Fruit fly (Drosophila melanogaster) whole organism, prepupa: ENCODE data around the gene Act88F.

ENCODE experiments used
- CG10631 ChIP-seq: fragments of 200-800 bp; sonication (Bioruptor generic); optimal IDR thresholded peaks from 2 replicates; lab custom pipeline; 2016; ENCODE audit warnings: missing biosample characterization, missing genetic modification characterization
- CG10669 ChIP-seq: fragments of 200-800 bp; sonication (Bioruptor generic); optimal IDR thresholded peaks from 3 replicates; lab custom pipeline; 2018; ENCODE audit warnings: missing biosample characterization, mild to moderate bottlenecking, missing genetic modification characterization, moderate library complexity
- CG11294 ChIP-seq: fragments of 200-800 bp; sonication (Bioruptor generic); IDR thresholded peaks from 2 replicates; pipeline ENCODE4 v1.3.6; 2022; ENCODE audit warnings: missing biosample characterization, missing genetic modification characterization
- CG11762 ChIP-seq: fragments of 200-800 bp; sonication (Bioruptor generic); optimal IDR thresholded peaks from 3 replicates; lab custom pipeline; 2016; ENCODE audit warnings: missing biosample characterization, missing genetic modification characterization; ENCODE audit not compliant: insufficient read depth
- CG11902 ChIP-seq: fragments of 200-800 bp; sonication (Bioruptor generic); optimal IDR thresholded peaks from 3 replicates; lab custom pipeline; 2016; ENCODE audit warnings: missing biosample characterization, missing genetic modification characterization
- CG15336 ChIP-seq: fragments of 200-800 bp; sonication (Bioruptor generic); IDR thresholded peaks from 2 replicates; pipeline ENCODE4 v1.3.6; 2022; ENCODE audit warnings: missing biosample characterization, missing genetic modification characterization
- CG1621 ChIP-seq: fragments of 200-800 bp; sonication (Bioruptor generic); optimal IDR thresholded peaks from 3 replicates; lab custom pipeline; 2018; ENCODE audit warnings: missing biosample characterization, mild to moderate bottlenecking, missing genetic modification characterization
- CG16779 ChIP-seq: fragments of 200-800 bp; sonication (Bioruptor generic); optimal IDR thresholded peaks from 3 replicates; lab custom pipeline; 2017; ENCODE audit warnings: missing biosample characterization, mild to moderate bottlenecking, missing genetic modification characterization
- CG32006 ChIP-seq: fragments of 200-800 bp; sonication (Bioruptor generic); optimal IDR thresholded peaks from 3 replicates; lab custom pipeline; 2017; ENCODE audit warnings: missing biosample characterization, mild to moderate bottlenecking, missing genetic modification characterization
- CG3919 ChIP-seq: fragments of 200-800 bp; sonication (Bioruptor generic); optimal IDR thresholded peaks from 3 replicates; lab custom pipeline; 2016; ENCODE audit warnings: missing biosample characterization, missing genetic modification characterization
- CG4318 ChIP-seq: fragments of 200-800 bp; sonication (Bioruptor generic); optimal IDR thresholded peaks from 3 replicates; lab custom pipeline; 2017; ENCODE audit warnings: missing biosample characterization, mild to moderate bottlenecking, missing genetic modification characterization
- CG6163 ChIP-seq: fragments of 200-800 bp; sonication (Bioruptor generic); IDR thresholded peaks from 3 replicates; pipeline ENCODE4 v1.3.6; 2022; ENCODE audit warnings: missing biosample characterization, missing genetic modification characterization
- CG6276 ChIP-seq: fragments of 200-800 bp; sonication (Bioruptor generic); optimal IDR thresholded peaks from 2 replicates; lab custom pipeline; 2017; ENCODE audit warnings: missing biosample characterization, mild to moderate bottlenecking, missing genetic modification characterization
- CG6808 ChIP-seq: fragments of 200-800 bp; sonication (Bioruptor generic); optimal IDR thresholded peaks from 3 replicates; lab custom pipeline; 2017; ENCODE audit warnings: missing biosample characterization, missing genetic modification characterization, mild to moderate bottlenecking, moderate library complexity, missing genetic modification reagents
- CG7368 ChIP-seq: fragments of 200-800 bp; sonication (Bioruptor generic); optimal IDR thresholded peaks from 3 replicates; lab custom pipeline; 2016; ENCODE audit warnings: missing biosample characterization, missing genetic modification characterization
- CG8319 ChIP-seq: fragments of 200-800 bp; sonication (Bioruptor generic); optimal IDR thresholded peaks from 3 replicates; lab custom pipeline; 2016; ENCODE audit warnings: missing biosample characterization, missing genetic modification characterization
- Eip75B ChIP-seq: fragments of 200-800 bp; sonication (Bioruptor generic); optimal IDR thresholded peaks from 3 replicates; lab custom pipeline; 2016; ENCODE audit warnings: missing biosample characterization, missing genetic modification characterization
- Eip78C ChIP-seq: fragments of 200-800 bp; sonication (Bioruptor generic); peaks from one replicate; lab custom pipeline; 2016; ENCODE audit warnings: missing biosample characterization, missing genetic modification characterization
- Ets21C ChIP-seq: fragments of 200-800 bp; sonication (Bioruptor generic); optimal IDR thresholded peaks from 3 replicates; lab custom pipeline; 2016; ENCODE audit warnings: missing biosample characterization, missing genetic modification characterization
- Ets96B ChIP-seq: fragments of 200-800 bp; optimal IDR thresholded peaks from 2 replicates; lab custom pipeline; 2019; ENCODE audit warnings: missing biosample characterization, mild to moderate bottlenecking, missing genetic modification characterization, moderate library complexity
- Gug ChIP-seq: fragments of 200-800 bp; sonication (Bioruptor generic); IDR thresholded peaks from 2 replicates; pipeline ENCODE4 v1.3.6; 2022; ENCODE audit warnings: missing biosample characterization, missing genetic modification characterization
- Hr38 ChIP-seq: sonication (Bioruptor generic); optimal IDR thresholded peaks from 2 replicates; lab custom pipeline; 2016; ENCODE audit warnings: missing biosample characterization, missing genetic modification characterization
- Hr39 ChIP-seq: fragments of 200-800 bp; sonication (Bioruptor generic); optimal IDR thresholded peaks from 2 replicates; lab custom pipeline; 2016; ENCODE audit warnings: missing biosample characterization, missing genetic modification characterization
- Hr4 ChIP-seq: fragments of 200-800 bp; sonication (Bioruptor generic); optimal IDR thresholded peaks from 3 replicates; lab custom pipeline; 2016; ENCODE audit warnings: missing biosample characterization, missing genetic modification characterization
- Lpt ChIP-seq: fragments of 200-800 bp; sonication (Bioruptor generic); optimal IDR thresholded peaks from 3 replicates; lab custom pipeline; 2016; ENCODE audit warnings: missing biosample characterization, missing genetic modification characterization
- Met ChIP-seq: fragments of 200-800 bp; sonication (Bioruptor generic); optimal IDR thresholded peaks from 3 replicates; lab custom pipeline; 2016; ENCODE audit warnings: missing biosample characterization, missing genetic modification characterization
- OdsH ChIP-seq: fragments of 200-800 bp; sonication (Bioruptor generic); optimal IDR thresholded peaks from 3 replicates; lab custom pipeline; 2016; ENCODE audit warnings: missing biosample characterization, missing genetic modification characterization
- Smox ChIP-seq: fragments of 200-800 bp; sonication (Bioruptor generic); optimal IDR thresholded peaks from 3 replicates; lab custom pipeline; 2016; ENCODE audit warnings: missing biosample characterization, missing genetic modification characterization
- Sox14 ChIP-seq: fragments of 200-800 bp; sonication (Bioruptor generic); optimal IDR thresholded peaks from 3 replicates; lab custom pipeline; 2016; ENCODE audit warnings: missing biosample characterization, missing genetic modification characterization
- Sox15 ChIP-seq: fragments of 200-800 bp; sonication (Bioruptor generic); optimal IDR thresholded peaks from 3 replicates; lab custom pipeline; 2016; ENCODE audit warnings: missing biosample characterization, missing genetic modification characterization
- achi ChIP-seq: fragments of 200-800 bp; sonication (Bioruptor generic); optimal IDR thresholded peaks from 3 replicates; lab custom pipeline; 2016; ENCODE audit warnings: missing biosample characterization, missing genetic modification characterization
- cyc ChIP-seq: fragments of 200-800 bp; sonication (Bioruptor generic); optimal IDR thresholded peaks from 3 replicates; lab custom pipeline; 2016; ENCODE audit warnings: missing biosample characterization, missing genetic modification characterization
- dac ChIP-seq: fragments of 200-800 bp; sonication (Bioruptor generic); optimal IDR thresholded peaks from 2 replicates; lab custom pipeline; 2017; ENCODE audit warnings: missing biosample characterization, mild to moderate bottlenecking, missing genetic modification characterization
- dsx ChIP-seq: fragments of 200-800 bp; optimal IDR thresholded peaks from 3 replicates; lab custom pipeline; 2019; ENCODE audit warnings: missing biosample characterization, mild to moderate bottlenecking, missing genetic modification characterization, moderate library complexity; ENCODE audit not compliant: poor library complexity, severe bottlenecking
- fd59A ChIP-seq: fragments of 200-800 bp; sonication (Bioruptor generic); optimal IDR thresholded peaks from 2 replicates; lab custom pipeline; 2017; ENCODE audit warnings: missing biosample characterization, mild to moderate bottlenecking, missing genetic modification characterization, missing genetic modification reagents
- fd85E ChIP-seq: fragments of 200-800 bp; sonication (Bioruptor generic); optimal IDR thresholded peaks from 3 replicates; lab custom pipeline; 2016; ENCODE audit warnings: missing biosample characterization, missing genetic modification characterization
- fkh ChIP-seq: fragments of 200-800 bp; sonication (Bioruptor generic); optimal IDR thresholded peaks from 3 replicates; lab custom pipeline; 2017; ENCODE audit warnings: missing biosample characterization, mild to moderate bottlenecking, missing genetic modification characterization, moderate library complexity
- lz ChIP-seq: fragments of 200-800 bp; sonication (Bioruptor generic); optimal IDR thresholded peaks from 3 replicates; lab custom pipeline; 2016; ENCODE audit warnings: missing biosample characterization, missing genetic modification characterization
- net ChIP-seq: fragments of 200-800 bp; sonication (Bioruptor generic); optimal IDR thresholded peaks from 3 replicates; lab custom pipeline; 2016; ENCODE audit warnings: missing biosample characterization, missing genetic modification characterization
- pdm3 ChIP-seq: fragments of 200-800 bp; sonication (Bioruptor generic); optimal IDR thresholded peaks from 3 replicates; lab custom pipeline; 2016; ENCODE audit warnings: missing biosample characterization, missing genetic modification characterization
- salr ChIP-seq, 2 experiments: fragments of 200-800 bp; sonication (Bioruptor generic); optimal IDR thresholded peaks; 3 replicates each; lab custom pipeline; 2016 to 2018; ENCODE audit warnings: missing biosample characterization in 2 of 2, missing genetic modification characterization in 2 of 2, mild to moderate bottlenecking in 1 of 2
- spab ChIP-seq: fragments of 200-800 bp; sonication (Bioruptor generic); optimal IDR thresholded peaks from 2 replicates; lab custom pipeline; 2017; ENCODE audit warnings: missing biosample characterization, mild to moderate bottlenecking, missing genetic modification characterization, missing genetic modification reagents
- ss ChIP-seq, 2 experiments: fragments of 200-800 bp; sonication (Bioruptor generic); optimal IDR thresholded peaks; 2 replicates in 1 of 2; 3 replicates in 1 of 2; lab custom pipeline; 2017 to 2018; ENCODE audit warnings: mild to moderate bottlenecking in 2 of 2, missing biosample characterization in 2 of 2, missing genetic modification characterization in 2 of 2, moderate library complexity in 1 of 2
- svp ChIP-seq: fragments of 200-800 bp; sonication (Bioruptor generic); peaks from one replicate; lab custom pipeline; 2016; ENCODE audit warnings: missing biosample characterization, missing genetic modification characterization
- topi ChIP-seq: fragments of 200-800 bp; sonication (Bioruptor generic); optimal IDR thresholded peaks from 3 replicates; lab custom pipeline; 2016; ENCODE audit warnings: missing biosample characterization, missing genetic modification characterization
- vri ChIP-seq: fragments of 200-800 bp; sonication (Bioruptor generic); optimal IDR thresholded peaks from 3 replicates; lab custom pipeline; 2016; ENCODE audit warnings: missing biosample characterization, mild to moderate bottlenecking, missing genetic modification characterization

Gene Act88F

dm6 chr3R:15409110-15409771 is 30.5 kb upstream of the Act88F start (continued):
- TF ChIP-seq net (GFP tag; lab: Kevin White, UChicago), result peak; percentile 23
- peak; percentile 5 for TF ChIP-seq CG11762 (GFP tag; lab: Kevin White, UChicago)
- 0 out of 2 replicates have a peak, but pooled peaks have one; percentile 42 for TF ChIP-seq Gug
- peak; percentile 15 for TF ChIP-seq Met (GFP tag; lab: Kevin White, UChicago)
- TF ChIP-seq CG8319 (GFP tag; lab: Kevin White, UChicago), result no peak
- TF ChIP-seq CG3919, result peak; percentile 52
- no peak for TF ChIP-seq spab (GFP tag; lab: Kevin White, UChicago)
- peak; percentile 79 for TF ChIP-seq svp

- TF ChIP-seq CG7368 (GFP tag; lab: Kevin White, UChicago) (peak; percentile 10), OdsH (peak; percentile 43), CG10631 (GFP tag; lab: Kevin White, UChicago) (peak; percentile 13), Met (GFP tag; lab: Kevin White, UChicago) (peak; percentile 44), CG1621 (tag; lab: Kevin White, UChicago) (no peak), Ets21C (GFP tag; lab: Kevin White, UChicago) (no peak), pdm3 (GFP tag; lab: Kevin White, UChicago) (peak; percentile 42), fd85E (GFP tag; lab: Kevin White, UChicago) (no peak), vri (GFP tag; lab: Kevin White, UChicago) (no peak), CG16779 (tag; lab: Kevin White, UChicago) (no peak), CG11902 (GFP tag; lab: Kevin White, UChicago) (peak; percentile 5), cyc (no peak), Sox14 (peak; percentile 43), svp (peak; percentile 44), Lpt (peak; percentile 26), Eip75B (GFP tag; lab: Kevin White, UChicago) (no peak), spab (GFP tag; lab: Kevin White, UChicago) (no peak), CG6808 (GFP tag; lab: Kevin White, UChicago) (no peak), Hr38 (GFP tag; lab: Kevin White, UChicago) (no peak), Hr39 (GFP tag; lab: Kevin White, UChicago) (peak; percentile 57), CG10669 (GFP tag; lab: Kevin White, UChicago) (peak; percentile 13), Sox15 (GFP tag; lab: Kevin White, UChicago) (no peak), CG11294 (GFP tag; lab: Robert Waterston, UW) (peak; percentile 28; the same call in 1 of the 2 replicates), CG4318 (GFP tag; lab: Kevin White, UChicago) (peak; percentile 25), dac (GFP tag; lab: Kevin White, UChicago) (peak; percentile 45), ss (GFP tag; optimal IDR thresholded peaks at IDR 0.05; lab: Kevin White, UChicago) (no peak), fd59A (no peak), Smox (GFP tag; lab: Kevin White, UChicago) (peak; percentile 49), CG15336 (GFP tag; lab: Robert Waterston, UW) (no peak), fkh (GFP tag; lab: Kevin White, UChicago) (peak; percentile 43), Eip78C (GFP tag; lab: Kevin White, UChicago) (peak; percentile 83), Ets96B (no peak), Gug (0 out of 2 replicates have a peak, but pooled peaks have one; percentile 22), achi (peak; percentile 26), CG6163 (GFP tag; lab: Robert Waterston, UW) (peak; percentile 58; the same call in 2 of the 3 replicates), CG3919 (peak; percentile 3), Hr4 (GFP tag; lab: Kevin White, UChicago) (peak; percentile 52), lz (GFP tag; lab: Kevin White, UChicago) (peak; percentile 36), topi (GFP tag; lab: Kevin White, UChicago) (peak; percentile 38), dsx (no peak), CG6276 (GFP tag; lab: Kevin White, UChicago) (peak; percentile 31), salr (GFP tag; optimal IDR thresholded peaks at IDR 0.05; lab: Kevin White, UChicago) (peak in 1 of 2 experiments; percentile 55), CG32006 (GFP tag; lab: Kevin White, UChicago) (peak; percentile 61), net (GFP tag; lab: Kevin White, UChicago) (no peak)
Measured at dm6 chr3R:15409772-15410688, 29.7 kb upstream of the Act88F start.
